In genomic region chr2L:6508666-6509065, dm6 we compare ENCODE assay signal across 4 fruit fly cellular contexts.
TF ChIP-seq lines count a peak whose summit lies in the region.

No protein-coding gene starts in this region.

- TF ChIP-seq CTCF in whole organism, embryonic (GFP tag; optimal IDR thresholded peaks at IDR 0.05; lab: Kevin White, UChicago): no peak

TF ChIP-seq in whole organism, embryonic, 481 proteins besides CTCF, POLR2A, EP300 and RAD21 (continues in another document):
- TF ChIP-seq CG18619 (GFP tag; optimal IDR thresholded peaks at IDR 0.05; lab: Kevin White, UChicago) (no peak), CG12219 (GFP tag; optimal IDR thresholded peaks at IDR 0.05; lab: Kevin White, UChicago) (no peak), CG7963 (GFP tag; IDR thresholded peaks at IDR 0.05; lab: Robert Waterston, UW; ENCODE audit: partially characterized antibody) (no peak), pita (GFP tag; optimal IDR thresholded peaks at IDR 0.05; lab: Kevin White, UChicago) (no peak), CG18476 (GFP tag; optimal IDR thresholded peaks at IDR 0.05; lab: Kevin White, UChicago) (no peak), sna (GFP tag; IDR thresholded peaks at IDR 0.05; lab: Robert Waterston, UW; ENCODE audit: partially characterized antibody) (no peak), chif (GFP tag; optimal IDR thresholded peaks at IDR 0.05; lab: Kevin White, UChicago) (no peak), CG16813 (GFP tag; IDR thresholded peaks at IDR 0.05; lab: Robert Waterston, UW; ENCODE audit: partially characterized antibody) (no peak), shn (GFP tag; optimal IDR thresholded peaks at IDR 0.05; lab: Kevin White, UChicago) (no peak), Hr51 (GFP tag; optimal IDR thresholded peaks at IDR 0.05; lab: Kevin White, UChicago) (peak in 1 of 2 experiments; percentile 40), CG13624 (GFP tag; optimal IDR thresholded peaks at IDR 0.05; lab: Kevin White, UChicago) (no peak), pb (GFP tag; optimal IDR thresholded peaks at IDR 0.05; lab: Kevin White, UChicago) (no peak), Dll (GFP tag; IDR thresholded peaks at IDR 0.05; lab: Robert Waterston, UW; ENCODE audit: partially characterized antibody) (no peak), scrt (GFP tag; optimal IDR thresholded peaks at IDR 0.05; lab: Kevin White, UChicago) (no peak), tap (tag; optimal IDR thresholded peaks at IDR 0.05; lab: Kevin White, UChicago) (peak; percentile 23), CG6254 (GFP tag; optimal IDR thresholded peaks at IDR 0.05; lab: Kevin White, UChicago) (peak; percentile 28), Scr (GFP tag; IDR thresholded peaks at IDR 0.05; lab: Robert Waterston, UW; ENCODE audit: partially characterized antibody) (no peak), abd-A (tag; optimal IDR thresholded peaks at IDR 0.05; lab: Kevin White, UChicago) (no peak), Ptx1 (GFP tag; IDR thresholded peaks at IDR 0.05; lab: Robert Waterston, UW) (0 out of 2 replicates have a peak, but pooled peaks have one; percentile 26), CG15011 (GFP tag; optimal IDR thresholded peaks at IDR 0.05; lab: Kevin White, UChicago) (no peak), CG12391 (tag; optimal IDR thresholded peaks at IDR 0.05; lab: Kevin White, UChicago) (peak; percentile 46), Poxn (GFP tag; IDR thresholded peaks at IDR 0.05; lab: Robert Waterston, UW) (no peak)

TF ChIP-seq in whole organism, prepupa, 60 proteins besides CTCF, POLR2A, EP300 and RAD21 (continues in another document):
- TF ChIP-seq lz (GFP tag; optimal IDR thresholded peaks at IDR 0.05; lab: Kevin White, UChicago) (peak; percentile 16), CG4318 (GFP tag; optimal IDR thresholded peaks at IDR 0.05; lab: Kevin White, UChicago) (peak; percentile 41), Sox102F (GFP tag; optimal IDR thresholded peaks at IDR 0.05; lab: Kevin White, UChicago) (peak; percentile 37), Gug (GFP tag; IDR thresholded peaks at IDR 0.05; lab: Robert Waterston, UW) (0 out of 2 replicates have a peak, but pooled peaks have one; percentile 27), CG11294 (GFP tag; IDR thresholded peaks at IDR 0.05; lab: Robert Waterston, UW) (peak; percentile 25; the same call in 1 of the 2 replicates), Met (GFP tag; optimal IDR thresholded peaks at IDR 0.05; lab: Kevin White, UChicago) (peak; percentile 37), fd59A (GFP tag; optimal IDR thresholded peaks at IDR 0.05; lab: Kevin White, UChicago) (no peak), net (GFP tag; optimal IDR thresholded peaks at IDR 0.05; lab: Kevin White, UChicago) (peak; percentile 54), Hr39 (GFP tag; optimal IDR thresholded peaks at IDR 0.05; lab: Kevin White, UChicago) (no peak), CG9139 (GFP tag; optimal IDR thresholded peaks at IDR 0.05; lab: Kevin White, UChicago) (peak; percentile 11), CG16779 (tag; optimal IDR thresholded peaks at IDR 0.05; lab: Kevin White, UChicago) (no peak), CG6792 (GFP tag; optimal IDR thresholded peaks at IDR 0.05; lab: Kevin White, UChicago) (peak; percentile 64), CG1621 (tag; optimal IDR thresholded peaks at IDR 0.05; lab: Kevin White, UChicago) (peak; percentile 4), vri (GFP tag; optimal IDR thresholded peaks at IDR 0.05; lab: Kevin White, UChicago) (no peak), ss (GFP tag; optimal IDR thresholded peaks at IDR 0.05; lab: Kevin White, UChicago) (peak in 1 of 2 experiments; percentile 50), CG6808 (GFP tag; optimal IDR thresholded peaks at IDR 0.05; lab: Kevin White, UChicago) (peak; percentile 39), OdsH (GFP tag; optimal IDR thresholded peaks at IDR 0.05; lab: Kevin White, UChicago) (peak; percentile 73), Smox (GFP tag; optimal IDR thresholded peaks at IDR 0.05; lab: Kevin White, UChicago) (no peak), CG8632 (GFP tag; optimal IDR thresholded peaks at IDR 0.05; lab: Kevin White, UChicago) (peak; percentile 74), CG10631 (GFP tag; optimal IDR thresholded peaks at IDR 0.05; lab: Kevin White, UChicago) (peak; percentile 56), CG6163 (GFP tag; IDR thresholded peaks at IDR 0.05; lab: Robert Waterston, UW) (peak; percentile 68; the same call in 2 of the 3 replicates), pdm3 (GFP tag; optimal IDR thresholded peaks at IDR 0.05; lab: Kevin White, UChicago) (peak; percentile 54), fd85E (GFP tag; optimal IDR thresholded peaks at IDR 0.05; lab: Kevin White, UChicago) (no peak)

TF ChIP-seq in whole organism, pupa, 21 proteins besides CTCF, POLR2A, EP300 and RAD21:
- TF ChIP-seq CG9948 (tag; optimal IDR thresholded peaks at IDR 0.05; lab: Kevin White, UChicago): peak; percentile 49
- TF ChIP-seq CG13204 (GFP tag; optimal IDR thresholded peaks at IDR 0.05; lab: Kevin White, UChicago): no peak
- peak; percentile 13 for TF ChIP-seq Snoo (tag; optimal IDR thresholded peaks at IDR 0.05; lab: Kevin White, UChicago)
- TF ChIP-seq CG34367 (tag; optimal IDR thresholded peaks at IDR 0.05; lab: Kevin White, UChicago): no peak
- TF ChIP-seq CG4496 (GFP tag; IDR thresholded peaks at IDR 0.05; lab: Robert Waterston, UW): peak; percentile 77
- TF ChIP-seq rn (GFP tag; IDR thresholded peaks at IDR 0.05; lab: Robert Waterston, UW): no peak
- no peak for TF ChIP-seq EcR (GFP tag; optimal IDR thresholded peaks at IDR 0.05; lab: Kevin White, UChicago)
- no peak for TF ChIP-seq CG8159 (tag; optimal IDR thresholded peaks at IDR 0.05; lab: Kevin White, UChicago)
- TF ChIP-seq CG14655 (GFP tag; optimal IDR thresholded peaks at IDR 0.05; lab: Kevin White, UChicago): peak; percentile 63
- TF ChIP-seq D1 (tag; optimal IDR thresholded peaks at IDR 0.05; lab: Kevin White, UChicago): no peak
- no peak for TF ChIP-seq CG12605 (GFP tag; IDR thresholded peaks at IDR 0.05; lab: Robert Waterston, UW)
- 0 out of 2 replicates have a peak, but pooled peaks have one; percentile 42 for TF ChIP-seq CG32121 (GFP tag; IDR thresholded peaks at IDR 0.05; lab: Robert Waterston, UW)
- peak; percentile 64 for TF ChIP-seq CG15710 (tag; optimal IDR thresholded peaks at IDR 0.05; lab: Kevin White, UChicago)
- no peak for TF ChIP-seq CG10348 (GFP tag; IDR thresholded peaks at IDR 0.05; lab: Robert Waterston, UW)
- no peak for TF ChIP-seq gl (tag; optimal IDR thresholded peaks at IDR 0.05; lab: Kevin White, UChicago)
- TF ChIP-seq fd96Ca (GFP tag; IDR thresholded peaks at IDR 0.05; lab: Robert Waterston, UW): no peak
- TF ChIP-seq Pif1B (GFP tag; optimal IDR thresholded peaks at IDR 0.05; lab: Kevin White, UChicago): peak; percentile 36
- peak; percentile 64 for TF ChIP-seq Pif1A (GFP tag; optimal IDR thresholded peaks at IDR 0.05; lab: Kevin White, UChicago)
- peak; percentile 62; the same call in 1 of the 2 replicates for TF ChIP-seq Ets98B (GFP tag; IDR thresholded peaks at IDR 0.05; lab: Robert Waterston, UW)
- TF ChIP-seq CG17806 (tag; optimal IDR thresholded peaks at IDR 0.05; lab: Kevin White, UChicago): peak; percentile 59
- peak; percentile 64 for TF ChIP-seq CG8301 (tag; optimal IDR thresholded peaks at IDR 0.05; lab: Kevin White, UChicago)

TF ChIP-seq in whole organism, wandering third instar larva, 38 proteins besides CTCF, POLR2A, EP300 and RAD21:
- TF ChIP-seq sage (GFP tag; optimal IDR thresholded peaks at IDR 0.05; lab: Kevin White, UChicago): no peak
- peak; percentile 9 for TF ChIP-seq fru (GFP tag; optimal IDR thresholded peaks at IDR 0.05; lab: Kevin White, UChicago)
- no peak for TF ChIP-seq usp (GFP tag; optimal IDR thresholded peaks at IDR 0.05; lab: Kevin White, UChicago)

Comparison
In these comparisons a context has a peak if more than half of its experiments do, and no peak if none do; other contexts are left out.
1. Of the 7 proteins assayed by ChIP-seq in both whole organism, embryonic and whole organism, prepupa: peak only in whole organism, embryonic: Blimp-1; only in whole organism, prepupa: Gug and Lpt; in both: Sox102F; in neither: 3.